Fruit fly (Drosophila melanogaster) whole organism, pupa: ENCODE results near the gene Cdc45.

Source experiments
- CG13204 ChIP-seq: fragments of 200-800 bp; sonication (Bioruptor generic); optimal IDR thresholded peaks from 2 replicates; lab custom pipeline; 2018; ENCODE audit warnings: missing biosample characterization, mild to moderate bottlenecking, missing genetic modification characterization, moderate library complexity
- CG32121 ChIP-seq: fragments of 200-800 bp; sonication (Bioruptor generic); IDR thresholded peaks from 2 replicates; pipeline ENCODE4 v1.3.6; 2022; ENCODE audit warnings: missing biosample characterization, missing genetic modification characterization

- TF ChIP-seq CG13204 (GFP tag; lab: Kevin White, UChicago) (no peak), CG32121 (GFP tag; lab: Robert Waterston, UW) (no peak)
Observed at dm6 chrX:1009468-1010259, 20.7 kb downstream of the Cdc45 start.
